Worm (Caenorhabditis elegans) whole organism, L4 larva: Measurements from ENCODE around the gene pro-1.
A peak's percentile ranks its signal among the peaks of the same experiment; 100 is the strongest.

ENCODE experiments used
- F10B5.3 ChIP-seq: sonication (generic microtip); optimal IDR thresholded peaks from 2 replicates; lab custom pipeline; 2016; ENCODE audit warnings: mild to moderate bottlenecking, missing genetic modification characterization, missing compliant biosample characterization
- F44E2.7 ChIP-seq: fragments of 200-800 bp; sonication (Bioruptor generic); IDR thresholded peaks from 2 replicates; pipeline ENCODE4 v2.1.2; 2022; ENCODE audit warnings: missing genetic modification characterization, missing compliant biosample characterization
- F49E8.2 ChIP-seq: sonication (generic microtip); optimal IDR thresholded peaks from 2 replicates; lab custom pipeline; 2016; ENCODE audit warnings: missing compliant biosample characterization, mild to moderate bottlenecking, missing genetic modification characterization, borderline replicate concordance
- T20F7.1 ChIP-seq: fragments of 200-800 bp; sonication (Bioruptor generic); optimal IDR thresholded peaks from 2 replicates; lab custom pipeline; 2018; ENCODE audit warnings: mild to moderate bottlenecking, missing genetic modification characterization, missing compliant biosample characterization
- T26A8.4 ChIP-seq: fragments of 200-800 bp; sonication (Bioruptor generic); IDR thresholded peaks from 2 replicates; pipeline ENCODE4 v1.3.6; 2022; ENCODE audit warnings: missing genetic modification characterization, missing compliant biosample characterization
- Y105C5A.15 ChIP-seq: fragments of 200-800 bp; sonication (Bioruptor generic); IDR thresholded peaks from 2 replicates; pipeline ENCODE4 v1.3.6; 2022; ENCODE audit warnings: missing genetic modification characterization, missing compliant biosample characterization
- Y48G9A.11 ChIP-seq: fragments of 200-800 bp; sonication (Bioruptor generic); IDR thresholded peaks from 2 replicates; pipeline ENCODE4 v1.3.6; 2022; ENCODE audit warnings: missing genetic modification reagents, missing genetic modification characterization, missing compliant biosample characterization
- ZK337.2 ChIP-seq: fragments of 200-800 bp; sonication (Bioruptor generic); IDR thresholded peaks from 2 replicates; pipeline ENCODE4 v1.3.6; 2022; ENCODE audit warnings: missing genetic modification reagents, missing genetic modification characterization, missing compliant biosample characterization
- ZK546.5 ChIP-seq, 2 experiments: sonication (generic microtip); optimal IDR thresholded peaks; 2 replicates each; lab custom pipeline; 2017; ENCODE audit warnings: missing biosample characterization in 2 of 2, missing genetic modification characterization in 2 of 2
- aly-2 ChIP-seq: sonication (generic microtip); optimal IDR thresholded peaks from 2 replicates; lab custom pipeline; 2018; ENCODE audit warnings: missing biosample characterization, missing genetic modification characterization
- ama-1 ChIP-seq: fragments of 150-350 bp; optimal IDR thresholded peaks from 2 replicates; lab custom pipeline; 2014; ENCODE audit warnings: inconsistent platforms, mixed read lengths
- arid-1 ChIP-seq: fragments of 200-800 bp; sonication (Bioruptor generic); conservative IDR thresholded peaks from 2 replicates; pipeline ENCODE4 v1.3.6; 2022; ENCODE audit warnings: missing genetic modification reagents, missing genetic modification characterization, missing compliant biosample characterization
- ceh-82 ChIP-seq: sonication (generic microtip); optimal IDR thresholded peaks from 2 replicates; lab custom pipeline; 2017; ENCODE audit warnings: missing biosample characterization, missing genetic modification characterization
- ces-1 ChIP-seq: fragments of 150-350 bp; sonication (generic microtip); optimal IDR thresholded peaks from 4 replicates; lab custom pipeline; 2014; ENCODE audit warnings: missing biosample characterization, missing genetic modification reagents, missing genetic modification characterization
- daf-16 ChIP-seq, 3 experiments: sonication (generic microtip); optimal IDR thresholded peaks; 2 replicates each; lab custom pipeline; 2016 to 2017; ENCODE audit warnings: missing genetic modification characterization in 3 of 3, missing genetic modification reagents in 3 of 3, mild to moderate bottlenecking in 2 of 3, missing compliant biosample characterization in 2 of 3, missing biosample characterization in 1 of 3, moderate library complexity in 1 of 3
- daf-8 ChIP-seq: fragments of 200-800 bp; sonication (Bioruptor generic); IDR thresholded peaks from 2 replicates; pipeline ENCODE4 v1.3.6; 2022; ENCODE audit warnings: missing genetic modification characterization, missing compliant biosample characterization
- dmd-6 ChIP-seq: fragments of 200-800 bp; sonication (Bioruptor generic); IDR thresholded peaks from 2 replicates; pipeline ENCODE4 v1.3.6; 2022; ENCODE audit warnings: missing genetic modification reagents, missing genetic modification characterization, missing compliant biosample characterization
- dmd-8 ChIP-seq: fragments of 200-800 bp; sonication (Bioruptor generic); IDR thresholded peaks from 2 replicates; pipeline ENCODE4 v1.3.6; 2022; ENCODE audit warnings: missing genetic modification characterization, missing compliant biosample characterization
- duxl-1 ChIP-seq: sonication (generic microtip); optimal IDR thresholded peaks from 2 replicates; lab custom pipeline; 2016; ENCODE audit warnings: mild to moderate bottlenecking, missing genetic modification characterization, moderate library complexity, missing compliant biosample characterization; ENCODE audit not compliant: poor library complexity
- egl-27 ChIP-seq: sonication (generic microtip); optimal IDR thresholded peaks from 3 replicates; lab custom pipeline; 2017; ENCODE audit warnings: missing biosample characterization, missing genetic modification reagents, missing genetic modification characterization
- egl-43 ChIP-seq: fragments of 200-800 bp; sonication (Bioruptor generic); IDR thresholded peaks from 2 replicates; pipeline ENCODE4 v1.3.6; 2022; ENCODE audit warnings: missing genetic modification reagents, missing genetic modification characterization, missing compliant biosample characterization
- fos-1 ChIP-seq: fragments of 150-350 bp; optimal IDR thresholded peaks from 2 replicates; lab custom pipeline; 2014; ENCODE audit warnings: missing biosample characterization, missing genetic modification characterization
- gei-8 ChIP-seq: fragments of 200-800 bp; sonication (Bioruptor generic); optimal IDR thresholded peaks from 2 replicates; lab custom pipeline; 2018; ENCODE audit warnings: mild to moderate bottlenecking, missing genetic modification characterization, missing compliant biosample characterization
- hif-1 ChIP-seq, 2 experiments: sonication (generic microtip); optimal IDR thresholded peaks; 2 replicates each; lab custom pipeline; 2016 to 2017; ENCODE audit warnings: missing compliant biosample characterization in 2 of 2, missing genetic modification characterization in 2 of 2, missing genetic modification reagents in 2 of 2, missing genotype in 2 of 2, mild to moderate bottlenecking in 1 of 2
- jun-1 ChIP-seq: fragments of 150-350 bp; optimal IDR thresholded peaks from 2 replicates; lab custom pipeline; 2014; ENCODE audit warnings: missing biosample characterization, missing genetic modification reagents, missing genetic modification characterization
- lin-13 ChIP-seq: fragments of 150-350 bp; optimal IDR thresholded peaks from 2 replicates; lab custom pipeline; 2014; ENCODE audit warnings: missing biosample characterization, missing genetic modification reagents, missing genetic modification characterization
- lin-29 ChIP-seq: fragments of 200-800 bp; sonication (Bioruptor generic); IDR thresholded peaks from 2 replicates; pipeline ENCODE4 v1.3.6; 2022; ENCODE audit warnings: missing genetic modification reagents, missing genetic modification characterization, missing compliant biosample characterization
- lin-39 ChIP-seq: fragments of 150-350 bp; optimal IDR thresholded peaks from 2 replicates; lab custom pipeline; 2014; ENCODE audit warnings: missing biosample characterization, missing genetic modification reagents, missing genetic modification characterization
- madf-5 ChIP-seq, 2 experiments: fragments of 200-800 bp; sonication (Bioruptor generic); IDR thresholded peaks; 2 replicates each; pipeline ENCODE4 v1.3.6; 2022; ENCODE audit warnings: missing compliant biosample characterization in 2 of 2, missing genetic modification characterization in 2 of 2
- madf-9 ChIP-seq: fragments of 200-800 bp; sonication (Bioruptor generic); conservative IDR thresholded peaks from 2 replicates; pipeline ENCODE4 v1.3.6; 2022; ENCODE audit warnings: missing genetic modification reagents, missing genetic modification characterization, missing compliant biosample characterization
- mep-1 ChIP-seq: fragments of 150-350 bp; sonication (generic microtip); optimal IDR thresholded peaks from 3 replicates; lab custom pipeline; 2014; ENCODE audit warnings: missing biosample characterization, missing genetic modification characterization
- mes-2 ChIP-seq: sonication (generic microtip); optimal IDR thresholded peaks from 2 replicates; lab custom pipeline; 2016; ENCODE audit warnings: missing genotype, mild to moderate bottlenecking, missing genetic modification characterization, missing compliant biosample characterization; ENCODE audit not compliant: poor library complexity, severe bottlenecking
- mxl-3 ChIP-seq: fragments of 200-800 bp; sonication (Bioruptor generic); optimal IDR thresholded peaks from 2 replicates; lab custom pipeline; 2018; ENCODE audit warnings: mild to moderate bottlenecking, missing genetic modification characterization, missing compliant biosample characterization
- nhr-111 ChIP-seq: fragments of 200-800 bp; sonication (Bioruptor generic); optimal IDR thresholded peaks from 2 replicates; lab custom pipeline; 2018; ENCODE audit warnings: mild to moderate bottlenecking, missing genetic modification characterization, missing compliant biosample characterization
- nhr-237 ChIP-seq: sonication (generic microtip); optimal IDR thresholded peaks from 2 replicates; lab custom pipeline; 2017; ENCODE audit warnings: missing biosample characterization, missing genetic modification characterization
- nhr-28 ChIP-seq: fragments of 150-350 bp; optimal IDR thresholded peaks from 2 replicates; lab custom pipeline; 2014; ENCODE audit warnings: missing biosample characterization, missing genetic modification characterization
- nhr-41 ChIP-seq: fragments of 200-800 bp; sonication (Bioruptor generic); IDR thresholded peaks from 2 replicates; pipeline ENCODE4 v1.3.6; 2022; ENCODE audit warnings: missing genetic modification reagents, missing genetic modification characterization, missing compliant biosample characterization
- nhr-6 ChIP-seq: fragments of 150-350 bp; optimal IDR thresholded peaks from 2 replicates; lab custom pipeline; 2014; ENCODE audit warnings: missing biosample characterization, missing genetic modification characterization
- nhr-77 ChIP-seq: fragments of 150-350 bp; optimal IDR thresholded peaks from 2 replicates; lab custom pipeline; 2014; ENCODE audit warnings: missing biosample characterization, missing genetic modification characterization
- pqm-1 ChIP-seq: sonication (generic microtip); optimal IDR thresholded peaks from 2 replicates; lab custom pipeline; 2017; ENCODE audit warnings: missing biosample characterization, missing genetic modification characterization
- saeg-2 ChIP-seq: fragments of 200-800 bp; sonication (Bioruptor generic); IDR thresholded peaks from 2 replicates; pipeline ENCODE4 v1.3.6; 2022; ENCODE audit warnings: missing genetic modification reagents, missing genetic modification characterization, missing compliant biosample characterization
- sdz-12 ChIP-seq: fragments of 200-800 bp; sonication (Bioruptor generic); optimal IDR thresholded peaks from 2 replicates; lab custom pipeline; 2018; ENCODE audit warnings: mild to moderate bottlenecking, missing genetic modification characterization, missing compliant biosample characterization
- snpc-1.2 ChIP-seq: fragments of 200-800 bp; sonication (Bioruptor generic); IDR thresholded peaks from 2 replicates; pipeline ENCODE4 v1.3.6; 2022; ENCODE audit warnings: missing genetic modification reagents, missing genetic modification characterization, missing compliant biosample characterization
- snpc-4 ChIP-seq: fragments of 150-350 bp; optimal IDR thresholded peaks from 2 replicates; lab custom pipeline; 2014; ENCODE audit warnings: missing biosample characterization, missing genetic modification characterization
- spr-1 ChIP-seq: sonication (generic microtip); optimal IDR thresholded peaks from 2 replicates; lab custom pipeline; 2016; ENCODE audit warnings: mild to moderate bottlenecking, missing genetic modification characterization, missing compliant biosample characterization
- unc-130 ChIP-seq: sonication (generic microtip); optimal IDR thresholded peaks from 2 replicates; lab custom pipeline; 2016; ENCODE audit warnings: missing genetic modification reagents, missing genetic modification characterization, missing compliant biosample characterization
- zag-1 ChIP-seq: fragments of 150-350 bp; optimal IDR thresholded peaks from 2 replicates; lab custom pipeline; 2014; ENCODE audit warnings: missing biosample characterization, missing genetic modification characterization

pro-1 gene

ce11 chrII:10556550-10557205 is 14.9 kb upstream of the pro-1 start (continued):
- no peak; the same call in 1 of the 2 replicates for TF ChIP-seq madf-9
- TF ChIP-seq mep-1 (tag; lab: Kevin White, UChicago) = peak; percentile 8
- TF ChIP-seq hif-1 (tag; optimal IDR thresholded peaks at IDR 0.05; lab: Kevin White, UChicago) = peak in 1 of 2 experiments; percentile 24
- no peak for TF ChIP-seq dmd-8 (GFP tag; lab: Robert Waterston, UW)
- no peak for TF ChIP-seq snpc-4
- TF ChIP-seq spr-1 = no peak
- peak; percentile 16 for TF ChIP-seq nhr-28 (tag; lab: Kevin White, UChicago)
- TF ChIP-seq pqm-1 (tag; lab: Kevin White, UChicago) = peak; percentile 48
- TF ChIP-seq sdz-12 (GFP tag; lab: Kevin White, UChicago) = peak; percentile 66
- no peak for TF ChIP-seq F44E2.7 (GFP tag; lab: Robert Waterston, UW)

DNA sequence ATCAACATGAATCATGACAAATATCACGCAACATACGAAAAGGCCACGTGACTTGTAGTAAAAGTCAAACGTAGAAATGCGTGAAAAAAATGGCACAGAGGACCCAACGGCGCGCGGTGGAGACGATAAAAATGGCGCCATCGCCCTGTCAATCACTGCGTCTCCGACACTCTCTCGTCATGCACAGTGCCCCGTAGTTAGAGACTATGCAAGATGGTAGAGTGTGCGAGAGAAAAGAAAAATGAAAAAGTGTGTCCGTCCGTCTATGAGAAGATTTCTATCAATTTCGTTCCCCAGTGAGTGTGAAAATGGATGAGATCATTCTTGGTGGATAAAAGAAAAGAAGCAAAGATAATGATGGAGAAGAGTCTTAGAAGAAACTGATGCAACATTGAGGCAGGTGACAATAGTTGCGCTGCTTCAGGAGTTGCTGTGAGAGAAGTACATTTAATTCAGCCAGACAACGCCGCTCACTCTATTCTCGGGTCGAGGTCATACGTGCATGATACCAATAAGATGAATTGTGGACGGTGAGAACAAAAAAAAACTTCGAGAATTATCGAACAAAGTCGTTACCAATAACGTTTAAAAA is 13.8 kb upstream of the pro-1 start:
- TF ChIP-seq dmd-8 (GFP tag; lab: Robert Waterston, UW) = no peak
- TF ChIP-seq mxl-3 (GFP tag; lab: Kevin White, UChicago) = peak; percentile 25
- TF ChIP-seq F10B5.3 (tag; lab: Kevin White, UChicago) = no peak
- no peak for TF ChIP-seq madf-5 (GFP tag; IDR thresholded peaks at IDR 0.05; lab: Robert Waterston, UW)
- no peak for TF ChIP-seq unc-130 (GFP tag; lab: Kevin White, UChicago)
- TF ChIP-seq fos-1 = no peak
- TF ChIP-seq F49E8.2 (tag; lab: Kevin White, UChicago) = no peak
- TF ChIP-seq saeg-2 = peak; percentile 70
- TF ChIP-seq nhr-41 (GFP tag; lab: Robert Waterston, UW) = peak; percentile 52; the same call in 1 of the 2 replicates
- no peak for TF ChIP-seq ces-1
- no peak for TF ChIP-seq T26A8.4
- TF ChIP-seq gei-8 = no peak
- TF ChIP-seq duxl-1 (tag; lab: Kevin White, UChicago) = peak; percentile 57
- TF ChIP-seq sdz-12 (GFP tag; lab: Kevin White, UChicago) = no peak
- TF ChIP-seq nhr-77 = peak; percentile 49
- peak; percentile 3; the same call in 1 of the 2 replicates for TF ChIP-seq egl-43
- TF ChIP-seq nhr-111 (GFP tag; lab: Kevin White, UChicago) = peak; percentile 15
- peak; percentile 44 for TF ChIP-seq lin-13 (GFP tag; lab: Kevin White, UChicago)
- no peak for TF ChIP-seq daf-8
- TF ChIP-seq ama-1 (lab: Kevin White, UChicago) = peak; percentile 57
- TF ChIP-seq Y105C5A.15 (GFP tag; lab: Robert Waterston, UW) = 0 out of 2 replicates have a peak, but pooled peaks have one; percentile 13
- peak in 1 of 2 experiments; percentile 26 for TF ChIP-seq daf-16 (GFP tag; optimal IDR thresholded peaks at IDR 0.05; lab: Kevin White, UChicago)
- TF ChIP-seq daf-16 (tag; optimal IDR thresholded peaks at IDR 0.05; lab: Kevin White, UChicago) = peak; percentile 26
- TF ChIP-seq arid-1 (GFP tag; lab: Robert Waterston, UW) = no peak; the same call in 1 of the 2 replicates
- TF ChIP-seq spr-1 = peak; percentile 35
- no peak for TF ChIP-seq aly-2 (tag; lab: Kevin White, UChicago)
- TF ChIP-seq egl-27 (tag; lab: Kevin White, UChicago) = no peak
- TF ChIP-seq lin-29 = no peak; the same call in 1 of the 2 replicates
- TF ChIP-seq ZK337.2 (GFP tag; lab: Robert Waterston, UW) = no peak
- TF ChIP-seq nhr-6 (tag; lab: Kevin White, UChicago) = no peak
- TF ChIP-seq Y48G9A.11 (GFP tag; lab: Robert Waterston, UW) = no peak
- no peak for TF ChIP-seq ZK546.5 (tag; optimal IDR thresholded peaks at IDR 0.05; lab: Kevin White, UChicago)
- TF ChIP-seq dmd-6 (GFP tag; lab: Robert Waterston, UW) = peak; percentile 85
- TF ChIP-seq zag-1 (tag; lab: Kevin White, UChicago) = no peak
- no peak for TF ChIP-seq lin-39
- peak; percentile 6 for TF ChIP-seq T20F7.1 (GFP tag; lab: Kevin White, UChicago)
- no peak for TF ChIP-seq jun-1 (tag; lab: Kevin White, UChicago)
- no peak for TF ChIP-seq nhr-237 (tag; lab: Kevin White, UChicago)
- no peak for TF ChIP-seq snpc-1.2 (GFP tag; lab: Robert Waterston, UW)
- no peak for TF ChIP-seq ceh-82 (tag; lab: Kevin White, UChicago)
- TF ChIP-seq mes-2 (tag; lab: Kevin White, UChicago) = peak; percentile 48
